Worm (Caenorhabditis elegans): ENCODE data around the gene btb-12.
A peak's percentile ranks its signal among the peaks of the same experiment; 100 is the strongest.
"Not testable (repeated sequence)": the region's sequence is repeated elsewhere in the genome, so short reads cannot be mapped to it uniquely, and the experiment has no call there.

btb-12 gene

DNA sequence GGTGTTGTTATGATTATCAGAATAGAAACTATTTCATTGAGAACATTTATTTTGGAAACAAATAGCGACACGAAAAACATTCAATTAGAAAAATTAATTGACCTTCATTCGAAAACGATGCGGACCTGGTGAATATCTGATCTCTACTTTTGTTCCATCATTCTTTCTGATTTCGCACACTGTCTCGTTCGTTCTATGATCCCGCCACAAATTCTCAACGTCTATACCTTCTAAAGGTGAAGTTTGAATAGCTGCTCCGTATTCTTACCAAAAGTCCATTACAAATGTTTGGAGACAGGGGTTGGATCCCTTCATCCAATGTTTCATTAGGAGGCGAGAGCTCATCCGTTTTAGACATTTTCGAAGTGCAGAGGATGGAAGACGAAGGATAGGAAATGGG, 3.2 kb upstream of the btb-12 start, which contains the start of gene fbxb-16:
fbxb-16 (minus strand) TSS at position 101 of the 400 bp plus-strand sequence.
- TF ChIP-seq fkh-10 (GFP tag; optimal IDR thresholded peaks at IDR 0.05) (peak; percentile 15), nhr-67 (tag; optimal IDR thresholded peaks at IDR 0.05) (no peak)

DNA sequence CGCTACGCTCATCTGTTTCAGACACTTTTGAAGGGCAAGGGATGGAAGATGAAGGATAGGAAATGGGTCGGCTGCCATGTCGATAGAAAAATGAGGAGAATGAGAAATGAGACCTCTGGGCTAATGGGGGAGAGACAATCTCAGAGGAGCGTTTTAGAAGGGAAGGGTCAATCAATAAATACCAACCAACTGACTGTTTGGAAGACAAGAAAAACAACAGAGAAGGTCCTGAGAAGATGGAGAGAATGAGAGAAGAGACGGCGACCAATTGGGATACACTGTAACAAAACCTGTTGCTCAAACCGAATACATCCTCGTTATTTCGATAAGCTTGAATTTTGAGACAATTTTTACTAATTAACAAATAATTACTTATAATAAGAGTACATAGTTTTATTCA, 1.6 kb upstream of the btb-12 start, which contains the start of gene fbxb-15:
fbxb-15 (minus strand) TSS at position 101 of the 400 bp plus-strand sequence.
- no peak for TF ChIP-seq ztf-4 (tag; optimal IDR thresholded peaks at IDR 0.05)
- TF ChIP-seq snpc-4 (tag; optimal IDR thresholded peaks at IDR 0.05): no peak

DNA sequence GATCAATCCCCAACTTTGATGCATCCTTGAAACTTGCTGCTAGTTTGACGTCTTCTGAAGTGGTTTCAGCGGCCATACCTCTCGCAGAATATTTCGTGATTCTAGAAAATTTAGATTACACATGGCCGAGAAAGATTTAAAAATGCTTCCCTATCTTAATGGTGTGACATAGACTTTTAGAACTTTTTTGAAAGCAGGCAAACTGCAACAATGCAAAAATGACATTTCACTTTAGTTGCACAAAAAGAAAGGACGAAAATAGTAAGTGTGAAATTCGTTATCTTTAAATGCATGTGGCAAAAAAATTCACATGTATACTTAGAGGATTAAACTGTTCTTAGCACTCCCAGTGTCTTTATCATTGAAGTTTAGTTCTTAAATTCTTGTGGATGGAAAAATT, 2.2 kb downstream of the btb-12 start, which contains the start of gene ZC204.12:
ZC204.12 (minus strand) TSS at position 101 of the 400 bp plus-strand sequence.
- TF ChIP-seq nhr-67 (tag; optimal IDR thresholded peaks at IDR 0.05) (no peak), hmg-11 (tag; optimal IDR thresholded peaks at IDR 0.05) (no peak), skn-1 (tag; optimal IDR thresholded peaks at IDR 0.05) (no peak), nhr-77 (tag; optimal IDR thresholded peaks at IDR 0.05) (no peak), nhr-23 (tag; optimal IDR thresholded peaks at IDR 0.05) (no peak), fkh-2 (tag; optimal IDR thresholded peaks at IDR 0.05) (no peak), unc-39 (tag; optimal IDR thresholded peaks at IDR 0.05) (no peak), unc-62 (GFP tag; optimal IDR thresholded peaks at IDR 0.05) (no peak), nfya-1 (tag; optimal IDR thresholded peaks at IDR 0.05; ENCODE audit: insufficient read depth) (no peak), nhr-12 (tag; optimal IDR thresholded peaks at IDR 0.05) (no peak), fos-1 (tag; optimal IDR thresholded peaks at IDR 0.05) (no peak), elt-2 (tag; optimal IDR thresholded peaks at IDR 0.05) (no peak), lsy-12 (tag; optimal IDR thresholded peaks at IDR 0.05) (no peak), pqm-1 (tag; optimal IDR thresholded peaks at IDR 0.05) (no peak), fkh-10 (GFP tag; optimal IDR thresholded peaks at IDR 0.05) (no peak), pha-4 (tag; optimal IDR thresholded peaks at IDR 0.05) (no peak)

DNA sequence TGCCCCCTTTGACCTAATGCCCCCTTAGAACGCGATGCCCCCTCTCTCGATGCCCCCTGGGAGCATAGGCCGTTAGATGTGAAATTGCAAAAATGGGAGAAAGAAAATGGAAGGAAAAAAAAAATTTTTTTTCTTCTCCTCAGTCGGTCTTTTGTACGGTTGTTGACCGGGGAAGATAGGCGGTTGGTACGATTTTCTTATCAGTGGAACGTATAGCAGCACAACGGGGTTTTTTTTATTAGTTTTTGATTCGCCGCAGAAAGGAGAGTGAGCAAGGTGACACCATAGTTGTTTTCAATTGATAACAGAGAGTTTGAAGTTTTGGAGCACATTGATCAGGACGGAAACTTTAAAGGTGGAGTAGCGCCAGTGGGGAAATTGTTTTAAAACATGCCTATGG, 4.7 kb downstream of the btb-12 start:
- TF ChIP-seq elt-2 (tag; optimal IDR thresholded peaks at IDR 0.05): peak; percentile 84
- peak; percentile 31 for TF ChIP-seq pqm-1 (tag; optimal IDR thresholded peaks at IDR 0.05)

ce11 chrII:1660888-1661287, 5.9 kb downstream of the btb-12 start, which contains the start of gene ZC204.13:
Gene ZC204.13, minus strand, starts transcription at chrII:1660988.
- not testable (repeated sequence) for TF ChIP-seq ceh-28, nhr-237, ceh-16 (tag; optimal IDR thresholded peaks at IDR 0.05)

DNA sequence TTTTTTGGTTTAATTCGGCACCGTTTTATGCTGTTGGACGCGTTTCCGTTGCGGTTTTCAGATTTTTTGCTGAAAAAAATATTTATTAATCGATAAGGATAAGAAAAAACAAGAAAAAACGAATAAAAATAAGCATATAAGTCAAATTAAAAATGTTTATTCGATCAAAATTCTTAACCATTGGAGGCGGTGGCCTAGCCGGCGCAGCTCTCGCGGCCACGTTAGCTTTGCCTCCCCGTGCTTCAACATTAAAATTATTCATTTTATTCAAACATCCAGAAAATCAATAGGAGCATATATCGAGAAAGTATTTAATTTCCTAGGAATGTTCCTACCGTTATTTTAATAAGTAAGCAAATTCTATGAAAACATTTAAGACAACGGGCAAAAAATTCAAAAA, 7.9 kb downstream of the btb-12 start, which contains the start of gene ZC204.14:
ZC204.14 (minus strand) TSS at position 69 of the 400 bp plus-strand sequence.
- TF ChIP-seq nhr-237 (tag; optimal IDR thresholded peaks at IDR 0.05) (no peak), ceh-82 (tag; optimal IDR thresholded peaks at IDR 0.05) (no peak), elt-1 (tag; optimal IDR thresholded peaks at IDR 0.05) (no peak), ceh-16 (tag; optimal IDR thresholded peaks at IDR 0.05) (no peak), egl-5 (tag; optimal IDR thresholded peaks at IDR 0.05) (no peak)

ce11 chrII:1663516-1663915, 8.5 kb downstream of the btb-12 start, which contains the start of gene duxl-1:
Gene duxl-1, plus strand, starts transcription at chrII:1663699.
- TF ChIP-seq ceh-16 (tag; optimal IDR thresholded peaks at IDR 0.05): no peak
- no peak for TF ChIP-seq unc-62 (GFP tag; optimal IDR thresholded peaks at IDR 0.05)
- TF ChIP-seq elt-2 (tag; optimal IDR thresholded peaks at IDR 0.05): peak; percentile 54
- no peak for TF ChIP-seq zag-1 (tag; optimal IDR thresholded peaks at IDR 0.05)
- TF ChIP-seq nhr-25 (tag; optimal IDR thresholded peaks at IDR 0.05): peak; percentile 9
- no peak for TF ChIP-seq ceh-9 (tag; optimal IDR thresholded peaks at IDR 0.05)
- peak; percentile 37 for TF ChIP-seq nhr-23 (tag; optimal IDR thresholded peaks at IDR 0.05)
- TF ChIP-seq elt-3 (tag; optimal IDR thresholded peaks at IDR 0.05): no peak
- TF ChIP-seq ztf-11 (tag; optimal IDR thresholded peaks at IDR 0.05): no peak
- peak; percentile 6 for TF ChIP-seq lin-15B (tag; optimal IDR thresholded peaks at IDR 0.05)
- TF ChIP-seq fos-1 (tag; optimal IDR thresholded peaks at IDR 0.05): no peak

Measured in whole organism, L3 larva.